Fruit fly (Drosophila melanogaster): ENCODE results near the gene CG11379.
A peak's percentile ranks its signal among the peaks of the same experiment; 100 is the strongest.

The CG11379 gene

DNA sequence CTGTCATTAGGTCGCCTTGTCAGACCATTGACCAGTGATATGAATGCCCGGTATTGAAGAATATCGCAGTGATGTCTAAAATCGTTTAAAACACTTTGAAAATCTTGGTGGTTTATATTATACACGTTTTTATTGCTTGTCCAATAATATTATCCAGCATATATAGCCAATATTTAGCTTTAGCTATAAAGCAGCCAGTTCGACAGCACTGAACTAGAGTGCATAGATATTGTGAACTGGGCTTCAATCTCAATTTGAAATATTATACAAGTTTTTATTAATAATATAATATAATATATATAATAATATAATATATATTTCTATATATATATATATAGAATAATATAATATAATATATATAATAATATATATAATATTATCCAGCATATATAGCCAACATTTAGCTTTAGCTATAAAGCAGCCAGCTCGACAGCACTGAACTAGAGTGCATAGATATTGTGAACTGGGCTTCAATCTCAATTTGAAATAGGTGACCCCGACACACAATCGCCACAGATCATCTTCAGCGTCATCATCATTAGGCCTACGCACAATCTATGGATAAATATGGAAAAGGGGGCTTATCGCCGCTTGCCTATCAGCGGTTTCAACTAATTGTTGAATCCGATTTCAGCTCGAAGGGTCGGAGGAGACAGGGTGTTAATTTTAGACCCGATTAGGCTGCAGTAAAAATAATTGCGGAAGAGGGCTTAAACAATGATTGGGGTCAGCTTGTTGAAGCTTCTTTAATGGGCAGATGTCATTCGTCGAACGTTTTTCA, 37.2 kb upstream of the CG11379 start:
- TF ChIP-seq dmrt93B (GFP tag; optimal IDR thresholded peaks at IDR 0.05) (no peak), N (GFP tag; optimal IDR thresholded peaks at IDR 0.05) (no peak), ey (GFP tag; optimal IDR thresholded peaks at IDR 0.05) (no peak), Hnf4 (GFP tag; optimal IDR thresholded peaks at IDR 0.05) (no peak), dsf (GFP tag; optimal IDR thresholded peaks at IDR 0.05; ENCODE audit: borderline replicate concordance) (no peak), usp (GFP tag; optimal IDR thresholded peaks at IDR 0.05) (no peak), CG32264 (GFP tag; optimal IDR thresholded peaks at IDR 0.05) (no peak), Vsx2 (GFP tag; optimal IDR thresholded peaks at IDR 0.05; ENCODE audit: partially characterized antibody) (no peak), fru (GFP tag; optimal IDR thresholded peaks at IDR 0.05) (no peak), dl (GFP tag; optimal IDR thresholded peaks at IDR 0.05; ENCODE audit: insufficient read depth in 1 of 2, partially characterized antibody in 2 of 2) (no peak), Dif (GFP tag; optimal IDR thresholded peaks at IDR 0.05; ENCODE audit: partially characterized antibody) (no peak), Myc (optimal IDR thresholded peaks at IDR 0.05) (no peak), Rel (GFP tag; optimal IDR thresholded peaks at IDR 0.05) (no peak), Rel (tag; optimal IDR thresholded peaks at IDR 0.05) (no peak), rgr (GFP tag; optimal IDR thresholded peaks at IDR 0.05) (no peak)

DNA sequence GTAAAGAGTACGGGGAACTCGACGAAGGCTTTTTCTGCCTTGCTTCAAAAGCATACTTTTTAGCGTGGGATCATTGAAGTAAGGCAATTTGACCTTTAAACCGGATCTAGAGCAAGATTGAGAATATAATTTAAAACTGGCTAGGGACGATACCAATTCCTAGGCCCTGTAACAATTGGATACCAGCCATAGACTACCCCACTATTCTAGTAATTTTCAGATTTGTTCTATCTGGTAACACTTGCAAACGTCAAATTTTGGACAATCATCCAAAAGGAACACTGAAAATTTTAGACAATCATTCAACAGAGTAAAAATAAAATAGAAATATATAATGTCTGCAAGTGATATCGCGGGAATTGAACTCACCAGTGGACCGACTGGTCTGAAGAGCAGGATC, 34.6 kb upstream of the CG11379 start, which contains the start of gene CG14628:
TSS of gene CG14628 (plus strand) at position 301 of the 400 bp plus-strand sequence.
- no peak for TF ChIP-seq woc (GFP tag; optimal IDR thresholded peaks at IDR 0.05)
- no peak for TF ChIP-seq psq (GFP tag; optimal IDR thresholded peaks at IDR 0.05)
- no peak for TF ChIP-seq CrebA (GFP tag; optimal IDR thresholded peaks at IDR 0.05; ENCODE audit: borderline replicate concordance)
- TF ChIP-seq CG32264 (GFP tag; optimal IDR thresholded peaks at IDR 0.05), result no peak

DNA sequence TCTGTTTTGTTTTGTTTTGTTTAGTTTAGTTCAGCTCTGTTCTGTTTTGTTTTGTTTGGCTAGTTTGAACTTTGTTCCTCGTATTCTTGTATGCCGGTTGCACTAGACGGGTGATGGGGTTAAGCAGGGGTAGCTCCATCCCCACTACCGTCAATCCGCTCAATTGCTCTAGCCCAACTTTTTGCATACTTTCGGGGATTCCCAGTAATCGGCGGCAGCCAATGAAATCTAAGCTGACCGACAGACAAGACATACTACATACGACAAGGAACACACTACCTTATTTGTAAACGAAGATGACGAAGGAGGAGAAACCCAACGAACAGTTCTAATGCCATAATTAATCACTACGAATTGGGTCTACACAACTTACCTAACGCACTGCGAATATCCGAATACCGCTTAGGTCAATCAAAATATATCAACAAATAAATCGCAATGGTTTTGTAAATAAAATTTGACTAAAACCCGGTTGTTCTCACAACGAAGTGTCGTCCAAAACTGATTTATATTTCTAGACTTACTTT, 18.0 kb upstream of the CG11379 start, which contains the start of gene eIF4E7:
TSS of gene eIF4E7 (minus strand) at position 477 of the 527 bp plus-strand sequence.
- TF ChIP-seq h (GFP tag; optimal IDR thresholded peaks at IDR 0.05), result no peak
- TF ChIP-seq Mio (GFP tag; optimal IDR thresholded peaks at IDR 0.05), result no peak

DNA sequence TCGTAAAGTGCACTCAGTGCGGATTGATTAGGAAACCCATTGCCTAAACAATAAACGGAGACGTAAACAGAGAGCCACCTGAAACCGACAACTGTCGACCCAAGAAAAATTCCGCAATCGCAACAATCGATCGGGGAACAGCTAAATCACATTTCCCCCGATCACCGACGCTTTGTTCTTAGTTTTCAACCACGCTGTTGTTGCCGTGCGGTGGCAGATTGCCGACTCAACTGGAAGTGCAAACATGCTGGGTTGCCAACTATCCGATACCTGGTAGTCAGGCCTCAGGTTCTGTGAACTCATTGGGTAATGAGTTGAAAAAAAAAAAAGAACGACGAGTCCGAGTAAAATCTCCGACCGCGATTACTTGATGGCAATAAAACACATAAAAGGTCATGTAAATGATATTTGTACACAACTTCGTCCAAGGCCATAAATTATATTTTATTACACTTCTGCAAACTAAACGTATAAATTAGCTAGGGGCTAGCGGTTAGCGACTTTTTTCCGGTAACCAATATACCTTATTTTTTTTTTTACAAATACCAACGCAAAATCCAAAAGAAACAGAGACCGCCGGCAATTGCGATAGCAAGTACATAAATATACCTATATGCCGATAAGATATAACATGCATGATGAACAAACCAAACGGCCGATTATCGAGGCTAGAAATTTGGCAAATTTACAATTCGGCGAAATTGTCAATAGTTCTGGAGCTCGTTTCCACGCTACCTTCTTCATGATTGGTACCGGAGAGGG, 9.7 kb upstream of the CG11379 start, which contains the start of gene CG11378:
TSS of gene CG11378 (plus strand) at position 712 of the 762 bp plus-strand sequence.
- peak; percentile 4 for TF ChIP-seq fru (GFP tag; optimal IDR thresholded peaks at IDR 0.05)
- TF ChIP-seq Hnf4 (GFP tag; optimal IDR thresholded peaks at IDR 0.05), result no peak

DNA sequence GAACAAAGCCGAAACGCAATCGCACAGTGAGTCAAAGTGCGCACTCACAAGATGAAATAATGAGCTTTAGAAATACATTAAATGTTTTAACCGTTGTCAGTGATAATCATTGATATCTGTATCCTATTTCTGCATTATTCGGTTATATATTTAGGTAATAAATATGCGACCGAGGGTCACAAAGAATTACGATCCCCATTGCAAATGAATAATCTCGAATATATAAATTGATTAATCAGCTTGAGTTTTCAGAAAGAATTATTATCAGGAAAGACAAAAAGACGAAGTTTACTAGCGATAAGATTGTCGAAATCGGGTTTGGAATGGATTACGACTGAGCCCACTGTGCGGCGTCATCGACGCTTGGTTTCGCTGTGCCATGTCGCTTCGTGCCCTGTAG, 8.9 kb upstream of the CG11379 start:
- TF ChIP-seq fru (GFP tag; optimal IDR thresholded peaks at IDR 0.05) (peak; percentile 60), Sp1 (GFP tag; optimal IDR thresholded peaks at IDR 0.05) (peak; percentile 38), CG9705 (GFP tag; optimal IDR thresholded peaks at IDR 0.05) (peak; percentile 6), Hnf4 (GFP tag; optimal IDR thresholded peaks at IDR 0.05) (peak; percentile 42), ey (GFP tag; optimal IDR thresholded peaks at IDR 0.05) (peak; percentile 37), rgr (GFP tag; optimal IDR thresholded peaks at IDR 0.05) (peak; percentile 38), foxo (GFP tag; optimal IDR thresholded peaks at IDR 0.05) (peak in 1 of 2 experiments; percentile 65), dmrt93B (GFP tag; optimal IDR thresholded peaks at IDR 0.05) (peak; percentile 23), brk (GFP tag; optimal IDR thresholded peaks at IDR 0.05) (no peak), psq (GFP tag; optimal IDR thresholded peaks at IDR 0.05) (peak; percentile 37), woc (GFP tag; optimal IDR thresholded peaks at IDR 0.05) (peak; percentile 0), lola (GFP tag; optimal IDR thresholded peaks at IDR 0.05) (no peak), br (GFP tag; optimal IDR thresholded peaks at IDR 0.05) (peak; percentile 51), h (GFP tag; optimal IDR thresholded peaks at IDR 0.05) (peak; percentile 63), HLH106 (tag; optimal IDR thresholded peaks at IDR 0.05) (peak; percentile 56), dsf (GFP tag; optimal IDR thresholded peaks at IDR 0.05; ENCODE audit: borderline replicate concordance) (no peak), Hr83 (GFP tag; optimal IDR thresholded peaks at IDR 0.05; ENCODE audit: poor library complexity, severe bottlenecking) (no peak), OdsH (GFP tag; optimal IDR thresholded peaks at IDR 0.05) (peak; percentile 30)

Data from whole organism, wandering third instar larva.